Worm (Caenorhabditis elegans) whole organism, mixed stage, embryonic: ENCODE measurements around the gene Y71H2AM.25.

Experiments used
- M03D4.4 ChIP-seq: sonication (generic microtip); optimal IDR thresholded peaks from 2 replicates; lab custom pipeline; 2017; ENCODE audit warnings: mild to moderate bottlenecking, missing genetic modification characterization, missing compliant biosample characterization
- bed-3 ChIP-seq: fragments of 200-800 bp; sonication (Bioruptor generic); optimal IDR thresholded peaks from 3 replicates; lab custom pipeline; 2018; ENCODE audit warnings: mild to moderate bottlenecking, missing genetic modification characterization, moderate library complexity, missing compliant biosample characterization
- blmp-1 ChIP-seq: fragments of 150-350 bp; optimal IDR thresholded peaks from 2 replicates; lab custom pipeline; 2014; ENCODE audit warnings: missing biosample characterization, missing genetic modification characterization
- ceh-39 ChIP-seq: fragments of 150-350 bp; optimal IDR thresholded peaks from 2 replicates; lab custom pipeline; 2014; ENCODE audit warnings: missing biosample characterization, missing genetic modification characterization
- ceh-83 ChIP-seq: fragments of 200-800 bp; sonication (Bioruptor generic); optimal IDR thresholded peaks from 2 replicates; lab custom pipeline; 2018; ENCODE audit warnings: mild to moderate bottlenecking, missing genetic modification characterization, missing compliant biosample characterization
- ces-1 ChIP-seq: fragments of 150-350 bp; optimal IDR thresholded peaks from 2 replicates; lab custom pipeline; 2014; ENCODE audit warnings: missing biosample characterization, missing genetic modification reagents, missing genetic modification characterization
- cnd-1 ChIP-seq: fragments of 200-800 bp; sonication (Bioruptor generic); optimal IDR thresholded peaks from 2 replicates; lab custom pipeline; 2018; ENCODE audit warnings: mild to moderate bottlenecking, missing genetic modification characterization, missing compliant biosample characterization
- elt-1 ChIP-seq: sonication (generic microtip); optimal IDR thresholded peaks from 2 replicates; lab custom pipeline; 2017; ENCODE audit warnings: missing genetic modification characterization, mild to moderate bottlenecking, missing compliant biosample characterization, antibody characterized with exemption, moderate library complexity, borderline replicate concordance; ENCODE audit not compliant: insufficient read depth
- flh-1 ChIP-seq: fragments of 200-800 bp; sonication (Bioruptor generic); optimal IDR thresholded peaks from 2 replicates; lab custom pipeline; 2018; ENCODE audit warnings: mild to moderate bottlenecking, missing genetic modification characterization, moderate library complexity, missing compliant biosample characterization
- ham-2 ChIP-seq: fragments of 200-800 bp; sonication (Bioruptor generic); optimal IDR thresholded peaks from 2 replicates; lab custom pipeline; 2018; ENCODE audit warnings: mild to moderate bottlenecking, missing genetic modification characterization, missing compliant biosample characterization
- hlh-1 ChIP-seq: fragments of 150-350 bp; optimal IDR thresholded peaks from 2 replicates; lab custom pipeline; 2014; ENCODE audit warnings: missing biosample characterization, missing genetic modification reagents, missing genetic modification characterization
- lin-13 ChIP-seq: fragments of 150-350 bp; optimal IDR thresholded peaks from 2 replicates; lab custom pipeline; 2014; ENCODE audit warnings: missing biosample characterization, missing genetic modification characterization
- lsy-2 ChIP-seq: fragments of 150-350 bp; optimal IDR thresholded peaks from 2 replicates; lab custom pipeline; 2014; ENCODE audit warnings: missing biosample characterization, missing genetic modification characterization
- mab-5 ChIP-seq: fragments of 150-350 bp; optimal IDR thresholded peaks from 2 replicates; lab custom pipeline; 2014; ENCODE audit warnings: missing biosample characterization, missing genetic modification characterization
- mep-1 ChIP-seq: fragments of 150-350 bp; optimal IDR thresholded peaks from 2 replicates; lab custom pipeline; 2017; ENCODE audit warnings: missing biosample characterization, missing genetic modification reagents, missing genetic modification characterization, inconsistent platforms
- mls-2 ChIP-seq: sonication (generic microtip); optimal IDR thresholded peaks from 2 replicates; lab custom pipeline; 2016; ENCODE audit warnings: mild to moderate bottlenecking, missing genetic modification characterization, moderate library complexity, missing compliant biosample characterization
- nhr-12 ChIP-seq: fragments of 150-350 bp; optimal IDR thresholded peaks from 2 replicates; lab custom pipeline; 2014; ENCODE audit warnings: missing biosample characterization, missing genetic modification characterization
- nhr-2 ChIP-seq: fragments of 150-350 bp; optimal IDR thresholded peaks from 2 replicates; lab custom pipeline; 2014; ENCODE audit warnings: missing biosample characterization, missing genetic modification characterization
- nhr-237 ChIP-seq: fragments of 150-350 bp; optimal IDR thresholded peaks from 2 replicates; lab custom pipeline; 2014; ENCODE audit warnings: missing biosample characterization, missing genetic modification characterization
- nhr-76 ChIP-seq: sonication (generic microtip); optimal IDR thresholded peaks from 2 replicates; lab custom pipeline; 2017; ENCODE audit warnings: missing biosample characterization, missing genetic modification characterization
- pha-4 ChIP-seq: fragments of 150-350 bp; optimal IDR thresholded peaks from 2 replicates; lab custom pipeline; 2018; ENCODE audit warnings: missing biosample characterization, missing genetic modification reagents, missing genetic modification characterization
- sem-2 ChIP-seq: fragments of 200-800 bp; sonication (Bioruptor generic); optimal IDR thresholded peaks from 2 replicates; lab custom pipeline; 2018; ENCODE audit warnings: mild to moderate bottlenecking, missing genetic modification characterization, missing compliant biosample characterization
- snpc-4 ChIP-seq: fragments of 150-350 bp; optimal IDR thresholded peaks from 2 replicates; lab custom pipeline; 2014; ENCODE audit warnings: missing biosample characterization, missing genetic modification characterization
- sptf-1 ChIP-seq: sonication (generic microtip); optimal IDR thresholded peaks from 2 replicates; lab custom pipeline; 2017; ENCODE audit warnings: mild to moderate bottlenecking, missing genetic modification characterization, moderate library complexity, missing compliant biosample characterization
- tbx-8 ChIP-seq: fragments of 200-800 bp; sonication (Bioruptor generic); optimal IDR thresholded peaks from 2 replicates; lab custom pipeline; 2018; ENCODE audit warnings: mild to moderate bottlenecking, missing genetic modification characterization, moderate library complexity, missing compliant biosample characterization
- unc-120 ChIP-seq: sonication (generic microtip); optimal IDR thresholded peaks from 2 replicates; lab custom pipeline; 2017; ENCODE audit warnings: missing genetic modification characterization, missing compliant biosample characterization; ENCODE audit not compliant: poor library complexity, severe bottlenecking
- zip-8 ChIP-seq: fragments of 150-350 bp; optimal IDR thresholded peaks from 2 replicates; lab custom pipeline; 2014; ENCODE audit warnings: missing biosample characterization, missing genetic modification characterization

Y71H2AM.25 gene

DNA sequence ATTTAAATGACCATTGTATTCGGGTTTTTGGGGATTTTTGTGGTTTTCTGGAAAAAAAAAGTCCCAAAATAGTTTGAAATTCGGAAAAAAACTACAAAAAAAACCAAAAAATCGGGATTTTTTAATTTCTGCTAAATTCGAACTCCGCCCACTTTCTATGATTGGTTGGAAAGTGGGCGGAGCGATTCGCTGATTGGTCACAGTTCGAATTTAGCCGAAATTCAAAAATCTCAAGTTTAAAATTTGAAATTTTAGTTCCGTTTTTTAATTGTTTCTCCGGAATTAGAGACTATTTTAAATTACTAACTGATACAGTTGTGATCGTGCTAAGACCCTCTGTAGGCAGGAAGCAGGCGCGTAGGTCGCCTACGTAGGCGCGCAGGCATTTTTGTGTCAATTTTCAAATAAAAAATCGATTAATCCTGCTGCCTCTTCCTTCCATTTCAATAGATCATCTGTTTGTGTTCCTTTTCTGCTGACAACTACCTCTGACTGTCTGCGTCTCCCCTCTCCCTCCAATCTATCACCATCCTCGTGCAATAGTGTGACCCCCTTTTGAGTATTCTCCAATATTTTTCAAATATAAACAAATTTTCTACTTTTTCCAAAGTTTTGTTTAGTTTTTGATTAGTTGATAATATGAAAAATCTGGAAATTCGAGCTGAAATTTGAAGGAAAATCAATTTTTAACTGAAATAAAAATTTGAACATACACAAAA lies 14.1 kb downstream of the Y71H2AM.25 start:
- TF ChIP-seq tbx-8 (GFP tag; lab: Kevin White, UChicago), result no peak
- TF ChIP-seq snpc-4 (tag; lab: Kevin White, UChicago), result no peak
- no peak for TF ChIP-seq pha-4
- TF ChIP-seq lin-13, result no peak
- TF ChIP-seq flh-1 (GFP tag; lab: Kevin White, UChicago), result no peak
- no peak for TF ChIP-seq nhr-76 (tag; lab: Kevin White, UChicago)
- TF ChIP-seq mls-2 (tag; lab: Kevin White, UChicago), result no peak
- TF ChIP-seq lsy-2 (tag; lab: Kevin White, UChicago), result no peak
- no peak for TF ChIP-seq nhr-237 (tag; lab: Kevin White, UChicago)
- TF ChIP-seq unc-120, result no peak
- TF ChIP-seq ces-1 (GFP tag; lab: Kevin White, UChicago), result no peak
- TF ChIP-seq bed-3 (GFP tag; lab: Kevin White, UChicago), result no peak
- TF ChIP-seq cnd-1 (tag; lab: Kevin White, UChicago), result no peak
- no peak for TF ChIP-seq nhr-2 (tag; lab: Kevin White, UChicago)
- TF ChIP-seq zip-8 (tag; lab: Kevin White, UChicago), result no peak
- no peak for TF ChIP-seq M03D4.4 (tag; lab: Kevin White, UChicago)

DNA sequence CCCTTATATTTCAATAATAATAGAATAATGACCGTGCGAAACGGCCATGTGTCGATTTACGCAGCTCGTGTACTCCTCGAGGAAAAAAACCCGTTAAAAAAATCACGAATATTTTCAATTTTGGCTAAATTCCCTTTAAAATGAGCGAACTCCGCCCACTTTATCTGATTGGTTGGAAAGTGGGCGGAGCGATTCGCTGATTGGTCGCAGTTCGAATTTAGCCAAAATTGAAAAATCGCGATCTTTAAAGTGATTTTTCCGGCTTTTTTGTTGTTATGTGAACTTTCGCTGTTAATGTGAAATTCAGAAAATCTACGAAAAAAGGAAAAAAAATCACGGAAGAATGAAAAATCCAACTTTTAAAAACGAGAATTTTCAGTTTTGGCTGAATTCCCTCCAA lies 15.6 kb downstream of the Y71H2AM.25 start:
- TF ChIP-seq blmp-1 (no peak), zip-8 (tag; lab: Kevin White, UChicago) (no peak), nhr-237 (tag; lab: Kevin White, UChicago) (no peak), bed-3 (GFP tag; lab: Kevin White, UChicago) (no peak)

DNA sequence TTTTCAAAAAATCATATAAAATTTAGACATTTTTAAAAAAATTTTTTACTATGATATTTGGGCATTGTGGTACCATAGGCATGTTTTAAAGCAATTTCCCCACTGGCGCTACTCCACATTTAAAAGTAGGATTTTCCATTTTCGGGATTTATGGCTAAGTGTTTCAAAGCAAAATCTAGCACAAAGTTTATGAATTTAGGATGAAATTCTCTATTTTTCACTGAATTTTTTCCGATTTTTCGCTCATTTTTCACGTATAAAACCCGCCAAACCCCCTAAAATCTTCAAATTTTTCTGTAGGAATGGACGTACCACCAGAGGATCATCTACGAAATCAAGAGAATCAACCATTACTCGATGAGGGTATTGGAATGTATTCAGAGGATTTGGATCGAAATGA lies 16.7 kb downstream of the Y71H2AM.25 start, which contains the start of gene pipp-4P:
Gene pipp-4P (plus strand): TSS at position 301 of the 400 bp plus-strand sequence.
- no peak for TF ChIP-seq ceh-83 (GFP tag; lab: Kevin White, UChicago)
- TF ChIP-seq hlh-1, result no peak
- no peak for TF ChIP-seq nhr-76 (tag; lab: Kevin White, UChicago)
- no peak for TF ChIP-seq sptf-1 (tag; lab: Kevin White, UChicago)
- no peak for TF ChIP-seq nhr-2 (tag; lab: Kevin White, UChicago)
- no peak for TF ChIP-seq pha-4
- TF ChIP-seq nhr-12 (tag; lab: Kevin White, UChicago), result no peak
- no peak for TF ChIP-seq bed-3 (GFP tag; lab: Kevin White, UChicago)
- no peak for TF ChIP-seq zip-8 (tag; lab: Kevin White, UChicago)
- TF ChIP-seq sem-2 (GFP tag; lab: Kevin White, UChicago), result no peak
- TF ChIP-seq unc-120, result no peak
- no peak for TF ChIP-seq mep-1 (tag; lab: Kevin White, UChicago)

DNA sequence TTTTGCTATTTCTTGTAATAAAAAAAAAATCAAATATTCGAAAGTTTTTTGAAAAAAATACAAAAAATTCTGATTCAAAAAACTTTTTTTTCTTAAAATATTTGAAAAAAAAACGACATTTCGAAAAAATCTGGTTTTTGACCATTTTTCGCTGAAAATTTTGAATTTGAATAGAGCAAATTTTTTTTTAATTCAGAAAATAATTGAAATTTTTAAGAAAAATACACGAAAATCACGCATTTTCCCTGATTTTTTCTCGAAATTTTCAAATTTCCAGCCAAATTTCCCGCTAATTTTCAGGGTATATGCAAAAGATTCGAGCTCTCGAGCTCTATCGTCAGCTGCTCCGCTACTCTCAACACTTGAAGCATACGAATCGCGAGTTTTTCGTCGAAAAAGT lies 24.5 kb downstream of the Y71H2AM.25 start, which contains the start of gene Y71H2AM.1:
Gene Y71H2AM.1 (plus strand): TSS at position 301 of the 400 bp plus-strand sequence.
- TF ChIP-seq snpc-4 (tag; lab: Kevin White, UChicago) (no peak), nhr-76 (tag; lab: Kevin White, UChicago) (no peak), mls-2 (tag; lab: Kevin White, UChicago) (no peak), nhr-2 (tag; lab: Kevin White, UChicago) (no peak), blmp-1 (no peak), cnd-1 (tag; lab: Kevin White, UChicago) (no peak), ham-2 (GFP tag; lab: Kevin White, UChicago) (no peak), M03D4.4 (tag; lab: Kevin White, UChicago) (no peak), mab-5 (tag; lab: Kevin White, UChicago) (no peak), ceh-39 (tag; lab: Kevin White, UChicago) (no peak), nhr-12 (tag; lab: Kevin White, UChicago) (no peak), elt-1 (tag; lab: Kevin White, UChicago) (no peak), mep-1 (tag; lab: Kevin White, UChicago) (no peak), nhr-237 (tag; lab: Kevin White, UChicago) (no peak)

DNA sequence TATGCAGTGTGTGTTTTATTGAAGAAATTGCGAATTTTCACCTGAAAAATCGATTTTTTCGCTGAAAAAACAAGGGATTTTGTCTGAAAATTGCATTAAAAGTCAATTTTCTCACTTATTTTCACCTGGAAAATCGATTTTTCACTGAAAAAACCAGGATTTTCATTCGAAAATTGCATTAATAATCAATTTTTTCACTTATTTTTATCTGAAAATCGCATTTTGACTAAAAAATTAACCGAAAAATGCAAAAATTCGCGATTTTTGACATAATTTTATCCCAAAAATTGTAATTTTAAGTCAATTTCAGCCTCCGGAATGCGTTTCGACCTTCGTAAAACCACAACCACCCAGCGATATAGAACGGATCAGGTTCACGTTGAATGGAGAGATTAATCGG lies 30.2 kb downstream of the Y71H2AM.25 start, which contains the start of gene Y71H2AM.29:
Gene Y71H2AM.29 (plus strand): TSS at position 301 of the 400 bp plus-strand sequence.
- TF ChIP-seq nhr-12 (tag; lab: Kevin White, UChicago), result no peak
- TF ChIP-seq zip-8 (tag; lab: Kevin White, UChicago), result no peak
- TF ChIP-seq tbx-8 (GFP tag; lab: Kevin White, UChicago), result no peak
- no peak for TF ChIP-seq ceh-39 (tag; lab: Kevin White, UChicago)
